Fruit fly (Drosophila melanogaster): ENCODE measurements around the gene CG5151.

CG5151 gene

DNA sequence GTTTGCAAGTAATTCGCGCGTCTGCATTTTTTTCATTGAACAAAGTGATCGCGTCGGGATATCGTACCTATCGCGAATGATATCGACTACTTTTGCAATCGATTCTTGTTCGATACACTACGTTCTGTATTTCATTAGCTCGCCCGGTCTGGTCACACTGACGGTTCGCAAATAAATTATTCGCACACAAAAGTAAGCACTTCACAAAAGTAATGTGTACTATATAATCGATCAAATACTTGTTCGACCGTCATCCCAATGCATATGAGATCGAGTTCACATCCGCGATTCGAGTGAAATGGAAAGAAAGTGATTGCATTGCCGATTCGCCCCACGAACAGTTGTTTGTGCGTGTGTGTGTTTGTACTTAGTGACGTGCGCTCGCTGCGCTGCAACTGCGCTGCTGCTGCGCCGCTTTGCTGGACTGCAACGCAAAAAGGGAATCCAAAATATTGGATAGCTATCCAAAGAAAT, 74.1 kb downstream of the CG5151 start, which contains the start of the genes CG5235 and ClC-c (continued):
- TF ChIP-seq CG7963 (GFP tag; IDR thresholded peaks at IDR 0.05; ENCODE audit: partially characterized antibody) (peak; percentile 86), D19A (tag; optimal IDR thresholded peaks at IDR 0.05) (no peak), CG4424 (GFP tag; optimal IDR thresholded peaks at IDR 0.05) (no peak), crp (GFP tag; optimal IDR thresholded peaks at IDR 0.05) (peak in 1 of 2 experiments; percentile 13), Rx (GFP tag; IDR thresholded peaks at IDR 0.05) (no peak), CG8359 (GFP tag; optimal IDR thresholded peaks at IDR 0.05; ENCODE audit: borderline replicate concordance) (no peak), pnt (GFP tag; optimal IDR thresholded peaks at IDR 0.05) (no peak), ATbp (GFP tag; optimal IDR thresholded peaks at IDR 0.05) (no peak), sna (GFP tag; IDR thresholded peaks at IDR 0.05; ENCODE audit: partially characterized antibody) (peak; percentile 74), nmo (GFP tag; optimal IDR thresholded peaks at IDR 0.05) (peak; percentile 26), knrl (GFP tag; IDR thresholded peaks at IDR 0.05; ENCODE audit: partially characterized antibody) (peak; percentile 69), Dip3 (GFP tag; optimal IDR thresholded peaks at IDR 0.05) (no peak), h (optimal IDR thresholded peaks at IDR 0.05) (no peak), zen2 (GFP tag; IDR thresholded peaks at IDR 0.05; ENCODE audit: partially characterized antibody) (peak; percentile 79; the same call in 2 of the 3 replicates), CG2116 (GFP tag; optimal IDR thresholded peaks at IDR 0.05) (peak; percentile 52), CG4328 (GFP tag; optimal IDR thresholded peaks at IDR 0.05) (no peak), CHES-1-like (GFP tag; optimal IDR thresholded peaks at IDR 0.05) (peak; percentile 51), ro (GFP tag; IDR thresholded peaks at IDR 0.05) (no peak), GATAe (GFP tag; conservative IDR thresholded peaks at IDR 0.05) (no peak), CG8944 (GFP tag; optimal IDR thresholded peaks at IDR 0.05) (no peak), Adf1 (GFP tag; IDR thresholded peaks at IDR 0.05) (peak; percentile 97), CG31365 (tag; optimal IDR thresholded peaks at IDR 0.05) (no peak), Lhr (GFP tag; optimal IDR thresholded peaks at IDR 0.05) (peak; percentile 14), Scr (GFP tag; IDR thresholded peaks at IDR 0.05; ENCODE audit: partially characterized antibody) (peak; percentile 70), CG10959 (GFP tag; IDR thresholded peaks at IDR 0.05) (no peak), vvl (GFP tag; IDR thresholded peaks at IDR 0.05) (peak; percentile 38; the same call in 1 of the 2 replicates), toy (GFP tag; IDR thresholded peaks at IDR 0.05) (no peak), Doc3 (GFP tag; IDR thresholded peaks at IDR 0.05; ENCODE audit: partially characterized antibody) (peak; percentile 72), CG10267 (tag; optimal IDR thresholded peaks at IDR 0.05) (peak; percentile 40)
